Worm (Caenorhabditis elegans): Measurements from ENCODE around the gene dhhc-14.
"Not testable (repeated sequence)": the region's sequence is repeated elsewhere in the genome, so short reads cannot be mapped to it uniquely, and the experiment has no call there.

- not testable (repeated sequence) for TF ChIP-seq tab-1 (GFP tag; IDR thresholded peaks at IDR 0.05); flt-1 (GFP tag; IDR thresholded peaks at IDR 0.05); med-1 (GFP tag; optimal IDR thresholded peaks at IDR 0.05; ENCODE audit: insufficient read depth); ztf-29 (GFP tag; IDR thresholded peaks at IDR 0.05); ztf-23 (GFP tag; IDR thresholded peaks at IDR 0.05); cog-1 (tag; optimal IDR thresholded peaks at IDR 0.05); T22C8.4 (GFP tag; IDR thresholded peaks at IDR 0.05); ref-1 (GFP tag; conservative IDR thresholded peaks at IDR 0.05); klf-2 (GFP tag; conservative IDR thresholded peaks at IDR 0.05)
These were observed 13.8 kb upstream of the dhhc-14 start, which contains the start of the genes nspc-4 and nspc-5 for ce11 chrX:8538262-8538776.

Measured in whole organism, midembryonic.